Worm (Caenorhabditis elegans) whole organism, late embryonic: ENCODE results near the gene C33G3.6.

Experiments
- K09A11.1 ChIP-seq: sonication (generic microtip); optimal IDR thresholded peaks from 2 replicates; lab custom pipeline; 2017; ENCODE audit warnings: antibody characterized with exemption, mild to moderate bottlenecking, missing genetic modification characterization, missing compliant biosample characterization; ENCODE audit not compliant: insufficient read depth
- ama-1 ChIP-seq: fragments of 150-350 bp; optimal IDR thresholded peaks from 2 replicates; lab custom pipeline; 2014
- ceh-18 ChIP-seq: sonication (generic microtip); optimal IDR thresholded peaks from 2 replicates; lab custom pipeline; 2016; ENCODE audit warnings: missing genetic modification characterization, missing compliant biosample characterization
- ceh-19 ChIP-seq: fragments of 200-800 bp; sonication (Bioruptor generic); optimal IDR thresholded peaks from 2 replicates; lab custom pipeline; 2018; ENCODE audit warnings: mild to moderate bottlenecking, missing genetic modification characterization, missing compliant biosample characterization
- ceh-22 ChIP-seq: sonication (generic microtip); optimal IDR thresholded peaks from 2 replicates; lab custom pipeline; 2017; ENCODE audit warnings: missing biosample characterization, missing genetic modification characterization
- ceh-24 ChIP-seq: sonication (generic microtip); optimal IDR thresholded peaks from 2 replicates; lab custom pipeline; 2016; ENCODE audit warnings: mild to moderate bottlenecking, missing genetic modification characterization, missing compliant biosample characterization
- ceh-31 ChIP-seq: sonication (generic microtip); optimal IDR thresholded peaks from 2 replicates; lab custom pipeline; 2016; ENCODE audit warnings: missing genetic modification characterization, missing compliant biosample characterization
- ceh-34 ChIP-seq: sonication (generic microtip); optimal IDR thresholded peaks from 2 replicates; lab custom pipeline; 2016; ENCODE audit warnings: mild to moderate bottlenecking, missing genetic modification characterization, missing compliant biosample characterization
- ceh-45 ChIP-seq: fragments of 200-800 bp; sonication (Bioruptor generic); IDR thresholded peaks from 2 replicates; pipeline ENCODE4 v1.3.6; 2022; ENCODE audit warnings: missing genetic modification reagents, missing genetic modification characterization, missing compliant biosample characterization
- ceh-48 ChIP-seq: sonication (generic microtip); optimal IDR thresholded peaks from 2 replicates; lab custom pipeline; 2016; ENCODE audit warnings: missing genetic modification characterization, inconsistent platforms, missing compliant biosample characterization
- ceh-6 ChIP-seq: fragments of 200-800 bp; sonication (Bioruptor generic); optimal IDR thresholded peaks from 2 replicates; lab custom pipeline; 2018; ENCODE audit warnings: mild to moderate bottlenecking, missing genetic modification characterization, missing compliant biosample characterization
- ceh-9 ChIP-seq: sonication (generic microtip); optimal IDR thresholded peaks from 2 replicates; lab custom pipeline; 2016; ENCODE audit warnings: mild to moderate bottlenecking, missing genetic modification characterization, inconsistent platforms, missing compliant biosample characterization
- elt-2 ChIP-seq: sonication (generic microtip); optimal IDR thresholded peaks from 2 replicates; lab custom pipeline; 2016; ENCODE audit warnings: missing genetic modification reagents, missing genetic modification characterization, missing compliant biosample characterization
- eyg-1 ChIP-seq: sonication (generic microtip); optimal IDR thresholded peaks from 2 replicates; lab custom pipeline; 2016; ENCODE audit warnings: missing genotype, missing genetic modification characterization, missing compliant biosample characterization
- fkh-10 ChIP-seq: fragments of 150-350 bp; optimal IDR thresholded peaks from 2 replicates; lab custom pipeline; 2014; ENCODE audit warnings: missing biosample characterization, missing genetic modification reagents, missing genetic modification characterization
- gmeb-2 ChIP-seq: sonication (generic microtip); optimal IDR thresholded peaks from 2 replicates; lab custom pipeline; 2016; ENCODE audit warnings: missing genetic modification characterization, inconsistent platforms, missing compliant biosample characterization
- hlh-13 ChIP-seq: fragments of 200-800 bp; sonication (Bioruptor generic); optimal IDR thresholded peaks from 2 replicates; lab custom pipeline; 2018; ENCODE audit warnings: mild to moderate bottlenecking, missing genetic modification characterization, missing compliant biosample characterization
- lim-6 ChIP-seq: sonication (generic microtip); optimal IDR thresholded peaks from 2 replicates; lab custom pipeline; 2016; ENCODE audit warnings: missing genetic modification characterization, missing compliant biosample characterization
- madf-2 ChIP-seq: sonication (generic microtip); optimal IDR thresholded peaks from 2 replicates; lab custom pipeline; 2017; ENCODE audit warnings: missing genetic modification characterization, missing compliant biosample characterization
- mec-3 ChIP-seq: sonication (generic microtip); optimal IDR thresholded peaks from 2 replicates; lab custom pipeline; 2016; ENCODE audit warnings: borderline replicate concordance, missing genetic modification characterization, missing compliant biosample characterization
- nfya-1 ChIP-seq: sonication (generic microtip); optimal IDR thresholded peaks from 2 replicates; lab custom pipeline; 2017; ENCODE audit warnings: missing genetic modification characterization, mild to moderate bottlenecking, missing compliant biosample characterization, antibody characterized with exemption, moderate library complexity
- nhr-11 ChIP-seq: fragments of 150-350 bp; optimal IDR thresholded peaks from 2 replicates; lab custom pipeline; 2014; ENCODE audit warnings: missing biosample characterization, missing genetic modification characterization
- nhr-232 ChIP-seq: sonication (generic microtip); optimal IDR thresholded peaks from 2 replicates; lab custom pipeline; 2016; ENCODE audit warnings: missing genetic modification characterization, missing compliant biosample characterization
- pag-3 ChIP-seq: sonication (generic microtip); optimal IDR thresholded peaks from 2 replicates; lab custom pipeline; 2016; ENCODE audit warnings: missing compliant biosample characterization, missing genetic modification characterization, borderline replicate concordance
- pha-4 ChIP-seq: fragments of 150-350 bp; optimal IDR thresholded peaks from 2 replicates; lab custom pipeline; 2018; ENCODE audit warnings: missing biosample characterization, missing genetic modification reagents, missing genetic modification characterization
- pros-1 ChIP-seq: fragments of 150-350 bp; optimal IDR thresholded peaks from 2 replicates; lab custom pipeline; 2014; ENCODE audit warnings: missing biosample characterization, missing genetic modification reagents, missing genetic modification characterization
- ref-2 ChIP-seq: sonication (generic microtip); optimal IDR thresholded peaks from 2 replicates; lab custom pipeline; 2016; ENCODE audit warnings: missing genetic modification characterization, missing compliant biosample characterization
- rnt-1 ChIP-seq: sonication (generic microtip); optimal IDR thresholded peaks from 2 replicates; lab custom pipeline; 2016; ENCODE audit warnings: missing genetic modification characterization, missing compliant biosample characterization
- sdc-2 ChIP-seq: sonication (generic microtip); optimal IDR thresholded peaks from 2 replicates; lab custom pipeline; 2016; ENCODE audit warnings: missing genotype, missing genetic modification characterization, missing compliant biosample characterization
- sox-2 ChIP-seq: fragments of 200-800 bp; sonication (Bioruptor generic); IDR thresholded peaks from 2 replicates; pipeline ENCODE4 v1.3.6; 2022; ENCODE audit warnings: missing genetic modification reagents, missing genetic modification characterization, missing compliant biosample characterization
- sox-4 ChIP-seq: sonication (generic microtip); optimal IDR thresholded peaks from 2 replicates; lab custom pipeline; 2017; ENCODE audit warnings: mild to moderate bottlenecking, missing genetic modification characterization, inconsistent platforms, missing compliant biosample characterization
- unc-3 ChIP-seq, 2 experiments: fragments of 200-800 bp in 1 of 2; sonication (Bioruptor generic) in 1 of 2; sonication (generic microtip) in 1 of 2; conservative IDR thresholded peaks in 1 of 2; optimal IDR thresholded peaks in 1 of 2; 2 replicates each; pipeline versions ENCODE4 v1.3.6 to Lab custom; 2016 to 2022; ENCODE audit warnings: missing compliant biosample characterization in 2 of 2, missing genetic modification characterization in 2 of 2, missing genetic modification reagents in 1 of 2
- unc-42 ChIP-seq: sonication (generic microtip); optimal IDR thresholded peaks from 2 replicates; lab custom pipeline; 2016; ENCODE audit warnings: missing genotype, missing genetic modification characterization, missing compliant biosample characterization
- unc-55 ChIP-seq: sonication (generic microtip); optimal IDR thresholded peaks from 2 replicates; lab custom pipeline; 2017; ENCODE audit warnings: missing biosample characterization, missing genetic modification reagents, missing genetic modification characterization
- unc-86 ChIP-seq: sonication (generic microtip); optimal IDR thresholded peaks from 2 replicates; lab custom pipeline; 2016; ENCODE audit warnings: missing genetic modification characterization, missing compliant biosample characterization
- zip-5 ChIP-seq: sonication (generic microtip); optimal IDR thresholded peaks from 2 replicates; lab custom pipeline; 2016; ENCODE audit warnings: missing genetic modification characterization, missing compliant biosample characterization
- ztf-16 ChIP-seq: sonication (generic microtip); optimal IDR thresholded peaks from 2 replicates; lab custom pipeline; 2017; ENCODE audit warnings: missing genetic modification characterization, missing compliant biosample characterization

The C33G3.6 gene

DNA sequence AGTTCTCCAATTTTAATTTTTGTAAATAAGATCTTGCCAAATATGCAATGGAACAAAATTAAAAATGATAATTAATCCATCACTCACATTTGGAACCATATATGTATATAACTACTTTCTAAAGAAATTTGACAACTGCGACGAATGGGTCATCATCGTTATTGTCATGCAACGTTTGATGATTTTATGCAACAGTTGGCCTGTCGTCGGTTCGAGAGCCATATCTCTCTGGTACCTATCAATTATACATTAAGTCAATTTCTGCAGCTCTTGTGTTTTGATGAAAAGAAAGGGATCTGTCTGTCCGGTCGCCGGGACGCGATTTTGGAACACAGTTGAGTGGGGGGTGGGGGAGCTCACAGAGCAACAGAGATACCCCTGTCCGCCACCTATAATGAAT lies 44.8 kb downstream of the C33G3.6 start:
- TF ChIP-seq nfya-1 (tag; lab: Kevin White, UChicago) = peak; percentile 1
- no peak for TF ChIP-seq ceh-18
- TF ChIP-seq unc-55 (GFP tag; lab: Kevin White, UChicago) = peak; percentile 31
- no peak for TF ChIP-seq ceh-19
- TF ChIP-seq ceh-6 (GFP tag; lab: Kevin White, UChicago) = no peak
- no peak for TF ChIP-seq pag-3 (tag; lab: Kevin White, UChicago)

DNA sequence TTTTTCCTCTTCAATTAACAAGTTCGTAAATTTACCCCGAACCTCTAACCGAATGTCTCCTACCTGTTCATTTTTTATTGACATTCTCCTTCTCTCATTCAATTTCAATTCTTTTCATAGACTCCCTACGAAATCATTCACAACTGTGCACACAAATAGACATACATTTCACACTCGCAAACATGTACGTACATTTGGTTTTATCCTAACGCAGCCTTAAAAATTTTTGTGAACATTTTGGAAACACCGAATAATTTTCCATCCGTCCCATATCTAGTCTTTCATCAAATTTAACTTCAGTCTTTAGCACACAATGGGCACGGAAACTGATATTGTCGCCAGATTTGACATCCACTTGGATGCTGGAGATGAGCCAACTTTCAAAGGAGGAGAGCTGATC lies 50.6 kb downstream of the C33G3.6 start, which contains the start of gene arrd-25:
TSS of gene arrd-25 (plus strand) at position 301 of the 400 bp plus-strand sequence.
- TF ChIP-seq ceh-48 (no peak), ceh-9 (tag; lab: Kevin White, UChicago) (no peak), eyg-1 (tag; lab: Kevin White, UChicago) (no peak), ceh-18 (no peak), nhr-232 (no peak), ceh-22 (tag; lab: Kevin White, UChicago) (no peak), mec-3 (no peak), unc-3 (GFP tag; conservative IDR thresholded peaks at IDR 0.05; lab: Robert Waterston, UW) (no peak), unc-3 (tag; optimal IDR thresholded peaks at IDR 0.05; lab: Kevin White, UChicago) (no peak), unc-55 (GFP tag; lab: Kevin White, UChicago) (no peak), ama-1 (lab: Kevin White, UChicago) (no peak), ceh-24 (no peak), fkh-10 (GFP tag; lab: Kevin White, UChicago) (no peak), unc-86 (tag; lab: Kevin White, UChicago) (no peak), ceh-31 (tag; lab: Kevin White, UChicago) (no peak), ceh-45 (no peak), K09A11.1 (tag; lab: Kevin White, UChicago) (no peak), ztf-16 (no peak), ceh-34 (no peak), elt-2 (no peak), pha-4 (tag; lab: Kevin White, UChicago) (no peak)

DNA sequence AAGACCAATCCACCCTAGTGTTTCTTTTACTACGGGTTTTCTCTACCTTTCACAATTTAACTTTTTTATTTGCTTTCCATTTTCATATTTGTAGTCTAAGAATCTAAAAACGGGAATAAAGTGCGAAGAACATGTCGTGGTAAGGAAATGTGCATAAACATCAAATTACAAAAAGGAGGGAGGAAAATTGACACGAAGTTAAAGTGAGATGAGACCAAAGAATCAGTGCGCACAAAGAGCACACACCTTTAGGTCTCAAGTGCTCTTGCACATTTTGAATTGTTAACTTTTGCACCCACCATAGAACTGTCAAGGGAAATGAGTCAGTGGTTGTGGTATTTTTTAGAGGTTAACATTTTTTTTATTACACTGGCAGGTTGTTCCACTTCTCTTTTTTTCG lies 53.6 kb downstream of the C33G3.6 start:
- TF ChIP-seq rnt-1 (tag; lab: Kevin White, UChicago) (no peak), madf-2 (no peak), sdc-2 (tag; lab: Kevin White, UChicago) (no peak), ama-1 (lab: Kevin White, UChicago) (no peak), K09A11.1 (tag; lab: Kevin White, UChicago) (no peak), ref-2 (no peak), ceh-24 (no peak), zip-5 (tag; lab: Kevin White, UChicago) (no peak), hlh-13 (GFP tag; lab: Kevin White, UChicago) (no peak), lim-6 (tag; lab: Kevin White, UChicago) (no peak), gmeb-2 (tag; lab: Kevin White, UChicago) (no peak), unc-3 (GFP tag; conservative IDR thresholded peaks at IDR 0.05; lab: Robert Waterston, UW) (no peak), unc-3 (tag; optimal IDR thresholded peaks at IDR 0.05; lab: Kevin White, UChicago) (no peak), nfya-1 (tag; lab: Kevin White, UChicago) (no peak), nhr-11 (no peak), pros-1 (tag; lab: Kevin White, UChicago) (no peak), ceh-6 (GFP tag; lab: Kevin White, UChicago) (no peak), sox-2 (no peak), sox-4 (tag; lab: Kevin White, UChicago) (no peak), fkh-10 (GFP tag; lab: Kevin White, UChicago) (no peak)

DNA sequence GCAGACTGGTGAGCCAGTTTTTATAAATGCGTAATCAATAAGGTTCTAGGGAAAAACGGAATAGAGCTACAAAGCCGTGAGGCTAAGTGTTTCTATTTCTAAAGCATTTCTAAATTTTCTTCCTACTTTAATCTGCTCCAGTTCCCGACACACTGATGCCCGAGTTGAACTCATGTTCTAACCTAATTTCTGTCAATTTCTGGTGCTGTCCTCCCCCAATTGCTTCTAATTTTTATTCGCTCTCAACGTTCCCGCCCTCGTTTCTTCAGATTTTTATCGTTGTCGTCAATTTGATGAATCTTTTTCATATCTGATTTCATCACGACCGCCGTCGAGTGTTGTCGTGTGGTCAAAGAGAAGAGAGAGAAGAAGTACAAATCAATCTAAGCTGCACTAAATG lies 54.3 kb downstream of the C33G3.6 start:
- TF ChIP-seq ref-2 = no peak
- peak; percentile 64 for TF ChIP-seq unc-42 (tag; lab: Kevin White, UChicago)
- TF ChIP-seq, all 69 proteins: peak for 1
